Worm (Caenorhabditis elegans) whole organism, L3 larva: Measurements from ENCODE around the gene nyn-3.

Experiments
- R02D3.7 ChIP-seq: fragments of 150-350 bp; optimal IDR thresholded peaks from 2 replicates; lab custom pipeline; 2014; ENCODE audit warnings: missing biosample characterization, missing genetic modification characterization
- aly-2 ChIP-seq: fragments of 150-350 bp; optimal IDR thresholded peaks from 2 replicates; lab custom pipeline; 2014; ENCODE audit warnings: missing biosample characterization, missing genetic modification characterization
- ama-1 ChIP-seq: fragments of 150-350 bp; optimal IDR thresholded peaks from 2 replicates; lab custom pipeline; 2018
- ceh-16 ChIP-seq: sonication (generic microtip); optimal IDR thresholded peaks from 2 replicates; lab custom pipeline; 2017; ENCODE audit warnings: missing biosample characterization, missing genetic modification characterization
- ceh-28 ChIP-seq: fragments of 150-350 bp; optimal IDR thresholded peaks from 2 replicates; lab custom pipeline; 2014; ENCODE audit warnings: missing biosample characterization, missing genetic modification reagents, missing genetic modification characterization
- ceh-82 ChIP-seq: fragments of 150-350 bp; optimal IDR thresholded peaks from 2 replicates; lab custom pipeline; 2014; ENCODE audit warnings: missing biosample characterization, missing genetic modification characterization
- ceh-9 ChIP-seq: sonication (generic microtip); optimal IDR thresholded peaks from 2 replicates; lab custom pipeline; 2018; ENCODE audit warnings: missing biosample characterization, missing genetic modification characterization
- daf-12 ChIP-seq: fragments of 150-350 bp; optimal IDR thresholded peaks from 2 replicates; lab custom pipeline; 2014; ENCODE audit warnings: missing biosample characterization, missing genetic modification reagents, missing genetic modification characterization
- egl-5 ChIP-seq: fragments of 150-350 bp; optimal IDR thresholded peaks from 2 replicates; lab custom pipeline; 2017; ENCODE audit warnings: missing biosample characterization, missing genetic modification reagents, missing genetic modification characterization, inconsistent platforms
- elt-1 ChIP-seq: fragments of 150-350 bp; optimal IDR thresholded peaks from 2 replicates; lab custom pipeline; 2014; ENCODE audit warnings: missing biosample characterization, missing genetic modification characterization
- elt-2 ChIP-seq: sonication (generic microtip); optimal IDR thresholded peaks from 2 replicates; lab custom pipeline; 2016; ENCODE audit warnings: missing genetic modification reagents, mild to moderate bottlenecking, missing genetic modification characterization, missing compliant biosample characterization
- eor-1 ChIP-seq, 2 experiments: fragments of 150-350 bp; optimal IDR thresholded peaks; 2 replicates each; lab custom pipeline; 2014 to 2018; ENCODE audit warnings: missing biosample characterization in 2 of 2, missing genetic modification characterization in 2 of 2
- fkh-10 ChIP-seq: sonication (generic microtip); optimal IDR thresholded peaks from 2 replicates; lab custom pipeline; 2017; ENCODE audit warnings: missing biosample characterization, missing genetic modification reagents, missing genetic modification characterization
- fos-1 ChIP-seq: fragments of 150-350 bp; optimal IDR thresholded peaks from 2 replicates; lab custom pipeline; 2014; ENCODE audit warnings: missing biosample characterization, missing genetic modification characterization
- hmg-11 ChIP-seq: sonication (generic microtip); optimal IDR thresholded peaks from 2 replicates; lab custom pipeline; 2016; ENCODE audit warnings: missing genetic modification characterization, missing compliant biosample characterization
- jun-1 ChIP-seq: fragments of 150-350 bp; optimal IDR thresholded peaks from 2 replicates; lab custom pipeline; 2014; ENCODE audit warnings: missing biosample characterization, missing genetic modification reagents, missing genetic modification characterization
- lin-15B ChIP-seq: fragments of 150-350 bp; optimal IDR thresholded peaks from 2 replicates; lab custom pipeline; 2014; ENCODE audit warnings: missing biosample characterization, missing genetic modification characterization
- lsy-12 ChIP-seq: sonication (generic microtip); optimal IDR thresholded peaks from 2 replicates; lab custom pipeline; 2016; ENCODE audit warnings: mild to moderate bottlenecking, missing genetic modification characterization, missing compliant biosample characterization
- mdl-1 ChIP-seq: fragments of 150-350 bp; optimal IDR thresholded peaks from 2 replicates; lab custom pipeline; 2014; ENCODE audit warnings: missing biosample characterization, missing genetic modification characterization
- mml-1 ChIP-seq: fragments of 150-350 bp; sonication (generic microtip); optimal IDR thresholded peaks from 3 replicates; lab custom pipeline; 2014; ENCODE audit warnings: missing biosample characterization, missing genetic modification characterization
- nfya-1 ChIP-seq: sonication (generic microtip); optimal IDR thresholded peaks from 2 replicates; lab custom pipeline; 2017; ENCODE audit warnings: missing genetic modification characterization, mild to moderate bottlenecking, missing compliant biosample characterization, antibody characterized with exemption, moderate library complexity; ENCODE audit not compliant: insufficient read depth
- nhr-11 ChIP-seq: fragments of 150-350 bp; optimal IDR thresholded peaks from 2 replicates; lab custom pipeline; 2014; ENCODE audit warnings: missing biosample characterization, missing genetic modification characterization
- nhr-12 ChIP-seq: fragments of 150-350 bp; optimal IDR thresholded peaks from 2 replicates; lab custom pipeline; 2014; ENCODE audit warnings: missing biosample characterization, missing genetic modification characterization
- nhr-23 ChIP-seq: fragments of 150-350 bp; optimal IDR thresholded peaks from 2 replicates; lab custom pipeline; 2014; ENCODE audit warnings: missing biosample characterization, missing genetic modification reagents, missing genetic modification characterization
- nhr-237 ChIP-seq: fragments of 150-350 bp; optimal IDR thresholded peaks from 2 replicates; lab custom pipeline; 2014; ENCODE audit warnings: missing biosample characterization, missing genetic modification characterization
- nhr-25 ChIP-seq: sonication (generic microtip); optimal IDR thresholded peaks from 2 replicates; lab custom pipeline; 2017; ENCODE audit warnings: missing biosample characterization, missing genetic modification characterization
- nhr-43 ChIP-seq: sonication (generic microtip); optimal IDR thresholded peaks from 2 replicates; lab custom pipeline; 2016; ENCODE audit warnings: mild to moderate bottlenecking, missing genetic modification characterization, missing compliant biosample characterization; ENCODE audit not compliant: poor library complexity, severe bottlenecking
- pha-4 ChIP-seq: fragments of 150-350 bp; optimal IDR thresholded peaks from 2 replicates; lab custom pipeline; 2014; ENCODE audit warnings: missing biosample characterization, missing genetic modification reagents, missing genetic modification characterization
- pqm-1 ChIP-seq: fragments of 150-350 bp; optimal IDR thresholded peaks from 2 replicates; lab custom pipeline; 2017; ENCODE audit warnings: missing biosample characterization, missing genetic modification characterization, inconsistent platforms
- sea-2 ChIP-seq: fragments of 150-350 bp; sonication (generic microtip); optimal IDR thresholded peaks from 4 replicates; lab custom pipeline; 2014; ENCODE audit warnings: missing biosample characterization, missing genetic modification reagents, missing genetic modification characterization
- skn-1 ChIP-seq: fragments of 150-350 bp; optimal IDR thresholded peaks from 2 replicates; lab custom pipeline; 2014; ENCODE audit warnings: missing biosample characterization, missing genetic modification characterization
- tbx-2 ChIP-seq: sonication (generic microtip); optimal IDR thresholded peaks from 2 replicates; lab custom pipeline; 2016; ENCODE audit warnings: mild to moderate bottlenecking, missing genetic modification characterization, missing compliant biosample characterization
- unc-39 ChIP-seq: sonication (generic microtip); optimal IDR thresholded peaks from 4 replicates; lab custom pipeline; 2017; ENCODE audit warnings: missing biosample characterization, missing genetic modification characterization
- unc-62 ChIP-seq: fragments of 150-350 bp; sonication (generic microtip); optimal IDR thresholded peaks from 4 replicates; lab custom pipeline; 2014; ENCODE audit warnings: missing biosample characterization, missing genetic modification reagents, missing genetic modification characterization

Gene nyn-3

ce11 chrII:6292527-6292926, at the start of gene nyn-3:
nyn-3 (minus strand) TSS chrII:6292627.
- TF ChIP-seq hmg-11 (tag; lab: Kevin White, UChicago) (no peak), nhr-23 (no peak), ceh-16 (tag; lab: Kevin White, UChicago) (no peak), aly-2 (tag; lab: Kevin White, UChicago) (no peak), jun-1 (tag; lab: Kevin White, UChicago) (no peak), nhr-25 (tag; lab: Kevin White, UChicago) (no peak), fos-1 (tag; lab: Kevin White, UChicago) (no peak), eor-1 (tag; optimal IDR thresholded peaks at IDR 0.05; lab: Kevin White, UChicago) (no peak), ceh-28 (no peak), nhr-237 (tag; lab: Kevin White, UChicago) (no peak), ama-1 (no peak), lin-15B (tag; lab: Kevin White, UChicago) (no peak), R02D3.7 (no peak), ceh-82 (tag; lab: Kevin White, UChicago) (no peak), daf-12 (no peak), unc-39 (tag; lab: Kevin White, UChicago) (no peak)

DNA sequence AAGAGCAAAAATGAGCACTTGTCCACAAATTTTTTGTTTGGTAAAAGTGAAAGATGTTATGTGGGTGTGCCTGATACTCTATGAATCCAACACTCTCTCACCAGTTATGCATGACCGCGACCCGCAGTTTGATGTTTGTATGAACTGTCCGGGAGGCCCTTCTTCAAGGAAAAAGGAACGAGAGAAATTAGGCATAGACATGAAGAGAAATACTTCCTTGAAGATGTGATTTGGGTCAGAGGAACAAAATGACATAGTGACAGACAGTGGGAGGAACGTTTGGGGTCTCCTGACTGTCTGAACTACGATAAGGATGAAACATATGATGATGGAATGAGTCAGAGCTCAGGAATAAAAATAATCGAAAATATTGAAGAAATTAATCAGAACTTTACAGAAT, 48.6 kb upstream of the nyn-3 start:
- TF ChIP-seq pha-4 (tag; lab: Kevin White, UChicago) (peak; percentile 25), pqm-1 (tag; lab: Kevin White, UChicago) (peak; percentile 57), fkh-10 (no peak), nhr-23 (peak; percentile 73), tbx-2 (tag; lab: Kevin White, UChicago) (no peak), fos-1 (tag; lab: Kevin White, UChicago) (no peak), lin-15B (tag; lab: Kevin White, UChicago) (no peak), unc-62 (GFP tag; lab: Kevin White, UChicago) (no peak)
- TF ChIP-seq, all 47 proteins: peak for 3

- TF ChIP-seq unc-62 (GFP tag; lab: Kevin White, UChicago) (no peak), skn-1 (tag; lab: Kevin White, UChicago) (no peak), sea-2 (GFP tag; lab: Kevin White, UChicago) (no peak), R02D3.7 (no peak), mdl-1 (tag; lab: Kevin White, UChicago) (no peak), nhr-237 (tag; lab: Kevin White, UChicago) (no peak), pha-4 (tag; lab: Kevin White, UChicago) (no peak)
Observed at ce11 chrII:6339948-6340347, 47.5 kb upstream of the nyn-3 start, which contains the start of gene C32D5.7. C32D5.7 (minus strand) TSS chrII:6340048.

DNA sequence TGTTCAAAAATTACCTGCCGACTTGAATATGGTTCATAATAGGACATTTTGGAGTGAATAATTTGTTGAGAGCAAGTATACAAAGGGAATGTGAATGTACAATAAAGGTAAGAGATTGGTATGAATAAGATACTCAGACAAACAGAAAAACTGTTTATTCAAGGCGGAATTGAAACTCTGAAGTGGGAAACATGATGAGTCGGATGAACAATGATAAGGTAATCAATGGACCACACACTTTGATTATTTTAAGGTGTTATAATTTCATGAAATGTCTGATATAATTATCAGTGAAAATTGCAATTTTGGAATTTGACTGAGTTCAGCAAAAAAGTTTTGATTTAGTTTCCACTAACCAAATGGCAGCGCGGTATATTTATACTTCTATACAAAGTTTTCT, 47.1 kb upstream of the nyn-3 start:
- TF ChIP-seq ceh-9, result no peak
- peak; percentile 72 for TF ChIP-seq pqm-1 (tag; lab: Kevin White, UChicago)
- peak; percentile 44 for TF ChIP-seq pha-4 (tag; lab: Kevin White, UChicago)
- no peak for TF ChIP-seq aly-2 (tag; lab: Kevin White, UChicago)
- no peak for TF ChIP-seq egl-5 (tag; lab: Kevin White, UChicago)
- no peak for TF ChIP-seq nhr-12
- no peak for TF ChIP-seq nfya-1 (tag; lab: Kevin White, UChicago)
- TF ChIP-seq mml-1 (tag; lab: Kevin White, UChicago), result no peak
- TF ChIP-seq ceh-28, result no peak
- TF ChIP-seq elt-2 (tag; lab: Kevin White, UChicago), result peak; percentile 51

ce11 chrII:6335358-6335757, 42.9 kb upstream of the nyn-3 start, which contains the start of gene C32D5.14:
C32D5.14 (plus strand) TSS chrII:6335488.
- TF ChIP-seq ceh-9, result no peak
- TF ChIP-seq jun-1 (tag; lab: Kevin White, UChicago), result no peak
- no peak for TF ChIP-seq mdl-1 (tag; lab: Kevin White, UChicago)
- no peak for TF ChIP-seq pha-4 (tag; lab: Kevin White, UChicago)
- no peak for TF ChIP-seq elt-1 (tag; lab: Kevin White, UChicago)
- TF ChIP-seq pqm-1 (tag; lab: Kevin White, UChicago), result peak; percentile 56
- no peak for TF ChIP-seq mml-1 (tag; lab: Kevin White, UChicago)
- TF ChIP-seq lsy-12, result no peak
- no peak for TF ChIP-seq nhr-23
- no peak for TF ChIP-seq nhr-12
- TF ChIP-seq nhr-25 (tag; lab: Kevin White, UChicago), result no peak
- no peak for TF ChIP-seq nhr-237 (tag; lab: Kevin White, UChicago)
- TF ChIP-seq elt-2 (tag; lab: Kevin White, UChicago), result peak; percentile 67
- TF ChIP-seq nhr-43 (tag; lab: Kevin White, UChicago), result no peak
- no peak for TF ChIP-seq skn-1 (tag; lab: Kevin White, UChicago)
- TF ChIP-seq nhr-11 (tag; lab: Kevin White, UChicago), result peak; percentile 18
